Fruit fly (Drosophila melanogaster): Measurements from ENCODE around the gene CG31388.

- no peak for TF ChIP-seq CG3919 (GFP tag; optimal IDR thresholded peaks at IDR 0.05)
- no peak for TF ChIP-seq Met (GFP tag; optimal IDR thresholded peaks at IDR 0.05)
Measured at dm6 chr3R:11245803-11246202, 8.2 kb downstream of the CG31388 start.

Measured in whole organism, prepupa.